Worm (Caenorhabditis elegans): ENCODE measurements around the gene nhr-231.

DNA sequence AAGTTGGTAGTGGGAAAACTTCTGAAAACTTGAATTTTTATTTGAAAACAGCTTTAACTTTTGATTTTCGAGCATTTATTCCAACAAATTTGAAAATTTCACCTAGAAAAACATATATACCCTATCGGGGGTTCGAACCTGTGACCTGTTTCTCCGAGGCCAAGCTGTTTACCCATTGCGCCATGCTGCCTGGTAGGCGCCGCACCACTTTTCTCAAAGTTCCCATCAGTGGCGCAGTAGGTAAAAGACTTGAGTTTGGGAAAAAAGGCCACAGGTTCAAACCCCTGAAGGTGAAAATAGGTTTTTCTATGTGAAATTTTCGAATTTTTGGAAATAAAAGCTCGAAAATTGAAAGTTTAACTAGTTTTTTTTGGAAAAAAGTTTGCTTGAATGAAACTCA is 10.2 kb upstream of the nhr-231 start:
- TF ChIP-seq nhr-77 (tag; optimal IDR thresholded peaks at IDR 0.05) = no peak
- TF ChIP-seq nhr-12 (tag; optimal IDR thresholded peaks at IDR 0.05) = no peak
- TF ChIP-seq nhr-28 (tag; optimal IDR thresholded peaks at IDR 0.05) = no peak
- no peak for TF ChIP-seq grh-1 (GFP tag; IDR thresholded peaks at IDR 0.05)
- TF ChIP-seq ama-1 (optimal IDR thresholded peaks at IDR 0.05) = no peak
- no peak for TF ChIP-seq lin-13 (GFP tag; optimal IDR thresholded peaks at IDR 0.05)
